Worm (Caenorhabditis elegans): ENCODE measurements around the gene srx-134.

DNA sequence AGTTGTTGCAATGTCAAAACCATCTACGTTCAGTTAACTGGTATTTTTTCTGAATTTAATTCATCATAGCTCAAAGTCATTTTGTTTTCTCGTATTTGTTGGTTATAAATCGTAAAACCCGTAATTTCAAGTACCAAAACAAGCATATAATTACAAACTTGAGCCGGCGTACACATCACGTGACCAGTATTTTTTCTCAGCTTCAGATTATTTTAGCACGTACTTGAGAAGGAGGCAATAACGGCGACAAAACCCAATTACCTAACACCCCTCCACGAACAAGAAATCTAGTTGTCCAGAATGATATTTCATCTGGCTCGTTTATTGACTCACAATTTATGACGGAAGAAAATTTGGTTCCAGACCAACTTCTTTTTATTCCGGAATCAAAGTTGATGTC is 2.6 kb upstream of the srx-134 start, which contains the start of gene srx-135:
- TF ChIP-seq dao-5 (tag; optimal IDR thresholded peaks at IDR 0.05) (no peak), him-1 (tag; optimal IDR thresholded peaks at IDR 0.05) (no peak)

All from whole organism, L4/young adult.